Fruit fly (Drosophila melanogaster): ENCODE measurements around the gene CG42594.

Gene CG42594

dm6 chrX:4840548-4841098 lies at the start of gene CG42594:
CG42594 (plus strand) TSS chrX:4840833.
- no peak for TF ChIP-seq CG17801 (GFP tag; optimal IDR thresholded peaks at IDR 0.05; ENCODE audit: partially characterized antibody)

dm6 chrX:4804762-4805161 lies 35.9 kb upstream of the CG42594 start, which contains the start of gene CG2861:
CG2861 (minus strand) TSS chrX:4804862.
- no peak for TF ChIP-seq CG17801 (GFP tag; optimal IDR thresholded peaks at IDR 0.05; ENCODE audit: partially characterized antibody)

- no peak for TF ChIP-seq CG17801 (GFP tag; optimal IDR thresholded peaks at IDR 0.05; ENCODE audit: partially characterized antibody)
These were observed 32.8 kb upstream of the CG42594 start for dm6 chrX:4807826-4808225.

- TF ChIP-seq CG17801 (GFP tag; optimal IDR thresholded peaks at IDR 0.05; ENCODE audit: partially characterized antibody), result no peak
These were observed 15.0 kb upstream of the CG42594 start, which contains the start of gene CG12682 for dm6 chrX:4825674-4826073. CG12682 (plus strand) TSS chrX:4825974.

- TF ChIP-seq CG17801 (GFP tag; optimal IDR thresholded peaks at IDR 0.05; ENCODE audit: partially characterized antibody), result no peak
These were observed 8.7 kb downstream of the CG42594 start for dm6 chrX:4849376-4849775.

- TF ChIP-seq CG17801 (GFP tag; optimal IDR thresholded peaks at IDR 0.05; ENCODE audit: partially characterized antibody), result no peak
These were observed 19.6 kb downstream of the CG42594 start for dm6 chrX:4860266-4860665.

- no peak for TF ChIP-seq CG17801 (GFP tag; optimal IDR thresholded peaks at IDR 0.05; ENCODE audit: partially characterized antibody)
These were observed 34.7 kb downstream of the CG42594 start, which contains the start of gene boil for dm6 chrX:4875370-4875769. boil (plus strand) TSS chrX:4875670.

dm6 chrX:4885875-4886274 lies 45.2 kb downstream of the CG42594 start:
- TF ChIP-seq CG17801 (GFP tag; optimal IDR thresholded peaks at IDR 0.05; ENCODE audit: partially characterized antibody), result no peak

- TF ChIP-seq CG17801 (GFP tag; optimal IDR thresholded peaks at IDR 0.05; ENCODE audit: partially characterized antibody), result no peak
These were observed 54.0 kb downstream of the CG42594 start for dm6 chrX:4894596-4894995.

- no peak for TF ChIP-seq CG17801 (GFP tag; optimal IDR thresholded peaks at IDR 0.05; ENCODE audit: partially characterized antibody)
These were observed 56.3 kb downstream of the CG42594 start for dm6 chrX:4896892-4897291.

- peak; percentile 68 for TF ChIP-seq CG17801 (GFP tag; optimal IDR thresholded peaks at IDR 0.05; ENCODE audit: partially characterized antibody)
These were observed 65.9 kb downstream of the CG42594 start, which contains the start of gene CG6927 for dm6 chrX:4906573-4906972. CG6927 (plus strand) TSS chrX:4906900.

dm6 chrX:4908926-4909432 lies 68.3 kb downstream of the CG42594 start, which contains the start of gene CG32772:
CG32772 (plus strand) TSS chrX:4909102.
- peak; percentile 98 for TF ChIP-seq CG17801 (GFP tag; optimal IDR thresholded peaks at IDR 0.05; ENCODE audit: partially characterized antibody)

dm6 chrX:4909938-4910778 lies 69.5 kb downstream of the CG42594 start:
- TF ChIP-seq CG17801 (GFP tag; optimal IDR thresholded peaks at IDR 0.05; ENCODE audit: partially characterized antibody), result peak; percentile 100

dm6 chrX:4911060-4911459 lies 70.4 kb downstream of the CG42594 start:
- TF ChIP-seq CG17801 (GFP tag; optimal IDR thresholded peaks at IDR 0.05; ENCODE audit: partially characterized antibody), result no peak

- TF ChIP-seq CG17801 (GFP tag; optimal IDR thresholded peaks at IDR 0.05; ENCODE audit: partially characterized antibody), result peak; percentile 88
These were observed 71.2 kb downstream of the CG42594 start for dm6 chrX:4911765-4912245.

- no peak for TF ChIP-seq CG17801 (GFP tag; optimal IDR thresholded peaks at IDR 0.05; ENCODE audit: partially characterized antibody)
These were observed 71.7 kb downstream of the CG42594 start for dm6 chrX:4912370-4912769.

Data from ovary, adult (tissue).